Worm (Caenorhabditis elegans): ENCODE results near the gene aqp-3.
A peak's percentile ranks its signal among the peaks of the same experiment; 100 is the strongest.
"Not testable (repeated sequence)": the region's sequence is repeated elsewhere in the genome, so short reads cannot be mapped to it uniquely, and the experiment has no call there.

Gene aqp-3

DNA sequence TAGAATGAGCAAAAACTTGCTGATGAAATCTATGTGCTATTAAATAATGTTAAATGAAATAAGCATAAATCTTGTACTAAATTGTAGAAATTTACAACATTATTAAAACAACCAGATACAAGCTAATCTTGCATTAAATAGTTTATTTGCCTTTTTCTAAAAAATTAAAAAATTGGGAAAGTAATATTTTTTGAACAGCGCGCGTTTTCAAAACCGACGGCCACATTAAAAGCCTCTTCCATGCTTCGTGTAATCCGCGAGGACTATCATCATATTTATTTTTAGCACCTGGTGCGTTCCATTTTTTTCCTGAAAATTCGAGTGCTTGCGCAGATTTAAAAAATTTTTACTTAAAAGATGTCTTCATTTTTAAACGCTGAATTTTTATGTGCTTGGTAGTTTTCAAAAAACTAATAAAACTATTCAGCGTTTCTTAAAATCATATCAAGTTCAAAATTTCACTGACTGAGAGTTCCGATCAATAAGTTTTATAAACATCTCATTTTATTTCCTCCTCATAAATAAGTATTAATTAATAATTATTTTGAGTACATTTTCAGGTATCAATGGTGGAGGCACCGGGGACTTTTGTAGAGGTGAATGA, 21.2 kb upstream of the aqp-3 start, which contains the start of gene Y43E12A.3:
Gene Y43E12A.3, plus strand, starts transcription at position 554 of the 604 bp plus-strand sequence.
- not testable (repeated sequence) for TF ChIP-seq lsy-2 (tag; optimal IDR thresholded peaks at IDR 0.05); nhr-111 (GFP tag; optimal IDR thresholded peaks at IDR 0.05); nhr-102 (tag; optimal IDR thresholded peaks at IDR 0.05)

DNA sequence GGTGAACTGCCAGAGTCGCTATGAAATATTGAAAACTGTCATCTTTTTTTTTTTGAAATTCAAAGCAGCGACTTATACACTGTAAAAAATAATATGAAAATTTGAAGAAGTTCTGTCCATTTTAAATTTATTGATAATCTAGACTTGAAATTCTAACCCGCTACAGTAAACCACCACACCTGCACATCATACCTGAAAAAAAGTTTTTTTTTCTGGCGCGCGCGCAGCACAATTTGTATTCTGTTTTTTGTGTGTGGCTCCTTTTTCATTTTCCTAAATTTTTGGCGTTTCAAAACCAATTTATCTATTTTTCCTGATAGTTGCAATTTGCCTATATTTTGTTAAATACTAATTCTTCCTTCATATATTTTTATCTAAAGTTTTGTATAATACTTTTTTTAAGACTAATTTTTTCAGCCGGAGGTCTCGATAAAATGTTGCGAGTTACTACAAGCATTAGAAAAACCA, 19.3 kb upstream of the aqp-3 start, which contains the start of gene cyb-2.1:
Gene cyb-2.1, plus strand, starts transcription at position 418 of the 468 bp plus-strand sequence.
- TF ChIP-seq unc-130 (GFP tag; optimal IDR thresholded peaks at IDR 0.05) (peak; percentile 7), duxl-1 (tag; optimal IDR thresholded peaks at IDR 0.05; ENCODE audit: poor library complexity) (no peak), unc-39 (tag; optimal IDR thresholded peaks at IDR 0.05) (no peak)

DNA sequence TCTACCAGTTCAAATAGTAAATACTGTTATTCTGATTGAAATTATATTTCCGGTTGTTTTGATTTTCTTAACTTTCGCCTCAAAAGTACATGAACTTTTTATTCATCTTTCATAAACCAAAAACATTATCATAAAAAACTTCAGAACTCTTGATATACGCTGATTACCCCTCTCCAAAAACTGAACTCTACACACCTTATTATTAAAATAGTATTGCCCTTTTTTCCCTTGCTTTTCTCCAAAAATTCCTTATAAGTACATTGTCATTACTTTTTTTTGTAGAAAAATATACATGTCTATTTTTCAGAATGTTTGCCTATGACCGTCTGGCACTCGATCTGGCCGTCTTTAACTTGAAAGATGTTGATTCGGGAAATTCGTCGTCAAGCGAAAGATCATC, 15.5 kb upstream of the aqp-3 start, which contains the start of gene Y43E12A.2:
Gene Y43E12A.2, plus strand, starts transcription at position 301 of the 400 bp plus-strand sequence.
- no peak for TF ChIP-seq cey-2 (tag; optimal IDR thresholded peaks at IDR 0.05; ENCODE audit: borderline replicate concordance, insufficient read depth)
- TF ChIP-seq daf-16 (GFP tag; optimal IDR thresholded peaks at IDR 0.05) = no peak
- no peak for TF ChIP-seq daf-16 (tag; optimal IDR thresholded peaks at IDR 0.05)
- TF ChIP-seq F49E8.2 (tag; optimal IDR thresholded peaks at IDR 0.05; ENCODE audit: borderline replicate concordance) = no peak
- no peak for TF ChIP-seq dmd-9 (GFP tag; IDR thresholded peaks at IDR 0.05)
- TF ChIP-seq madf-9 (GFP tag; conservative IDR thresholded peaks at IDR 0.05) = no peak
- TF ChIP-seq ztf-7 (tag; optimal IDR thresholded peaks at IDR 0.05) = no peak
- TF ChIP-seq spr-3 (GFP tag; optimal IDR thresholded peaks at IDR 0.05) = no peak
- no peak for TF ChIP-seq D1046.2 (GFP tag; IDR thresholded peaks at IDR 0.05)
- TF ChIP-seq T26A8.4 (GFP tag; IDR thresholded peaks at IDR 0.05) = no peak
- TF ChIP-seq nhr-11 (tag; optimal IDR thresholded peaks at IDR 0.05) = no peak
- TF ChIP-seq egl-27 (tag; optimal IDR thresholded peaks at IDR 0.05) = no peak
- no peak for TF ChIP-seq Y75B8A.6 (GFP tag; IDR thresholded peaks at IDR 0.05)
- TF ChIP-seq F26F4.8 (GFP tag; conservative IDR thresholded peaks at IDR 0.05) = no peak
- no peak for TF ChIP-seq aly-2 (tag; optimal IDR thresholded peaks at IDR 0.05)
- no peak for TF ChIP-seq zag-1 (tag; optimal IDR thresholded peaks at IDR 0.05)
- TF ChIP-seq mes-2 (tag; optimal IDR thresholded peaks at IDR 0.05; ENCODE audit: poor library complexity, severe bottlenecking) = no peak

DNA sequence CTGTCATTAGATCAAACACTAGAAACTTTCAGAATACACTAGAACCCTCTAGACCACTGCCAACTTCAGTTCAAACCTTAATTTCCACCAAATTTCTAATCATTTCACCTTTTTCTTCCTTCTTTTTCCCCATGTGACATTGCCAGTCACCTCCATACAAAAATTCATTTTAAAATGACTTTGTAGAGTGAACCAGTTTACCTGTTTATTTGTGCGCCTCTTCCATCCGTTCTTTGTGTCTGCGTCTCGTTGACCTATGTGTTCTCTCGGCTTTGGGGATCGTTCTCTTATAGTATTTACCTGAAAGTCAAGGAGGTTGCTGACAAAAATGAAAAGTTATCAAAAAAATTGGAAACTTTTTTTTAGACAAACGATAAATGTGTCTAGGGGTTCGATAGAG, 14.4 kb upstream of the aqp-3 start:
- TF ChIP-seq snpc-1.2 (GFP tag; IDR thresholded peaks at IDR 0.05) = no peak
- TF ChIP-seq hlh-30 (tag; optimal IDR thresholded peaks at IDR 0.05; ENCODE audit: insufficient read depth) = peak; percentile 4
- TF ChIP-seq daf-16 (GFP tag; optimal IDR thresholded peaks at IDR 0.05) = no peak
- peak; percentile 22 for TF ChIP-seq daf-16 (tag; optimal IDR thresholded peaks at IDR 0.05)

ce11 chrIV:10979689-10980088, 13.4 kb upstream of the aqp-3 start:
- TF ChIP-seq F44E2.7 (GFP tag; IDR thresholded peaks at IDR 0.05) = no peak
- TF ChIP-seq attf-4 (tag; optimal IDR thresholded peaks at IDR 0.05) = no peak
- TF ChIP-seq nhr-25 (tag; optimal IDR thresholded peaks at IDR 0.05; ENCODE audit: borderline replicate concordance, insufficient read depth) = no peak
- no peak for TF ChIP-seq lin-15B (tag; optimal IDR thresholded peaks at IDR 0.05)
- TF ChIP-seq mxl-3 (GFP tag; optimal IDR thresholded peaks at IDR 0.05) = no peak
- no peak for TF ChIP-seq dmd-9 (GFP tag; IDR thresholded peaks at IDR 0.05)
- TF ChIP-seq ces-1 (GFP tag; optimal IDR thresholded peaks at IDR 0.05) = no peak
- TF ChIP-seq unc-62 (GFP tag; optimal IDR thresholded peaks at IDR 0.05 in 1 of 2) = peak in 1 of 2 experiments; percentile 94
- no peak for TF ChIP-seq unc-62 (tag; optimal IDR thresholded peaks at IDR 0.05)
- TF ChIP-seq lin-1 (GFP tag; IDR thresholded peaks at IDR 0.05) = no peak
- no peak for TF ChIP-seq ztf-11 (tag; optimal IDR thresholded peaks at IDR 0.05)
- no peak for TF ChIP-seq jun-1 (tag; optimal IDR thresholded peaks at IDR 0.05)
- no peak for TF ChIP-seq zip-11 (GFP tag; IDR thresholded peaks at IDR 0.05)
- TF ChIP-seq ceh-32 (tag; optimal IDR thresholded peaks at IDR 0.05; ENCODE audit: poor library complexity) = no peak
- TF ChIP-seq F26F4.8 (GFP tag; conservative IDR thresholded peaks at IDR 0.05) = no peak
- no peak for TF ChIP-seq daf-19 (GFP tag; conservative IDR thresholded peaks at IDR 0.05)
- no peak for TF ChIP-seq nhr-76 (tag; optimal IDR thresholded peaks at IDR 0.05)
- peak; percentile 25 for TF ChIP-seq aha-1 (tag)
- TF ChIP-seq lin-13 (GFP tag; optimal IDR thresholded peaks at IDR 0.05) = no peak
- TF ChIP-seq zfp-2 (tag; optimal IDR thresholded peaks at IDR 0.05) = no peak
- no peak for TF ChIP-seq ceh-62 (tag; optimal IDR thresholded peaks at IDR 0.05)
- TF ChIP-seq mes-2 (tag; optimal IDR thresholded peaks at IDR 0.05; ENCODE audit: poor library complexity, severe bottlenecking) = peak; percentile 10

All from whole organism, L4 larva.